Fruit fly (Drosophila melanogaster): ENCODE data around the gene DIP-beta.

- TF ChIP-seq Gsc (GFP tag; IDR thresholded peaks at IDR 0.05) (no peak), CG17186 (GFP tag; optimal IDR thresholded peaks at IDR 0.05) (no peak), CHES-1-like (GFP tag; optimal IDR thresholded peaks at IDR 0.05) (no peak), B-H2 (GFP tag; optimal IDR thresholded peaks at IDR 0.05) (no peak), CG12659 (GFP tag; optimal IDR thresholded peaks at IDR 0.05) (no peak), CG34422 (GFP tag; IDR thresholded peaks at IDR 0.05) (no peak), grn (GFP tag; optimal IDR thresholded peaks at IDR 0.05) (no peak), fu2 (GFP tag; optimal IDR thresholded peaks at IDR 0.05) (no peak), CG3407 (GFP tag; optimal IDR thresholded peaks at IDR 0.05) (no peak), kah (GFP tag; optimal IDR thresholded peaks at IDR 0.05) (no peak)
Measured at dm6 chrX:21440687-21441086, 16.9 kb downstream of the DIP-beta start.

Measured in whole organism, embryonic.